Fruit fly (Drosophila melanogaster) whole organism, embryonic: Measurements from ENCODE around the gene CG17154.

Experiments
- Antp ChIP-seq: fragments of 200-800 bp; sonication (Bioruptor generic); optimal IDR thresholded peaks from 3 replicates; lab custom pipeline; 2016; ENCODE audit warnings: missing biosample characterization, missing genetic modification characterization
- Awh ChIP-seq: fragments of 200-800 bp; sonication (Bioruptor generic); IDR thresholded peaks from 2 replicates; pipeline ENCODE4, ENCODE4 v1.3.6; 2022; ENCODE audit warnings: missing biosample characterization, missing genetic modification characterization
- CG10654 ChIP-seq: fragments of 200-800 bp; sonication (Bioruptor generic); optimal IDR thresholded peaks from 2 replicates; lab custom pipeline; 2016; ENCODE audit warnings: missing biosample characterization, missing genetic modification characterization
- CG10979 ChIP-seq: fragments of 200-800 bp; sonication (Bioruptor generic); optimal IDR thresholded peaks from 2 replicates; lab custom pipeline; 2018; ENCODE audit warnings: missing biosample characterization, mild to moderate bottlenecking, missing genetic modification characterization, moderate library complexity
- CG12071 ChIP-seq: fragments of 200-800 bp; sonication (Bioruptor generic); optimal IDR thresholded peaks from 3 replicates; lab custom pipeline; 2018; ENCODE audit warnings: missing biosample characterization, mild to moderate bottlenecking, missing genetic modification characterization
- CG12104 ChIP-seq: fragments of 200-800 bp; sonication (Bioruptor generic); optimal IDR thresholded peaks from 3 replicates; lab custom pipeline; 2016; ENCODE audit warnings: missing biosample characterization, missing genetic modification characterization
- CG12659 ChIP-seq: fragments of 200-800 bp; sonication (Bioruptor generic); optimal IDR thresholded peaks from 3 replicates; lab custom pipeline; 2017; ENCODE audit warnings: mild to moderate bottlenecking, missing biosample characterization, missing genetic modification reagents, missing genetic modification characterization
- CG13123 ChIP-seq: fragments of 200-800 bp; sonication (Bioruptor generic); optimal IDR thresholded peaks from 2 replicates; lab custom pipeline; 2016; ENCODE audit warnings: missing biosample characterization, missing genetic modification characterization
- CG13424 ChIP-seq: fragments of 200-800 bp; sonication (Bioruptor generic); optimal IDR thresholded peaks from 2 replicates; lab custom pipeline; 2019; ENCODE audit warnings: missing biosample characterization, mild to moderate bottlenecking, missing genetic modification characterization, moderate library complexity
- CG15479 ChIP-seq: fragments of 200-800 bp; sonication (Bioruptor generic); optimal IDR thresholded peaks from 3 replicates; lab custom pipeline; 2019; ENCODE audit warnings: missing biosample characterization, mild to moderate bottlenecking, missing genetic modification characterization, moderate library complexity
- CG16813 ChIP-seq: fragments of 200-800 bp; sonication (Bioruptor generic); IDR thresholded peaks from 3 replicates; pipeline ENCODE4 v1.3.6; 2022; ENCODE audit warnings: missing biosample characterization, missing genetic modification characterization; ENCODE audit not compliant: partially characterized antibody
- CG16863 ChIP-seq: fragments of 200-800 bp; sonication (Bioruptor generic); optimal IDR thresholded peaks from 3 replicates; lab custom pipeline; 2016; ENCODE audit warnings: missing biosample characterization, missing genetic modification characterization
- CG1792 ChIP-seq: fragments of 200-800 bp; sonication (Bioruptor generic); optimal IDR thresholded peaks from 2 replicates; lab custom pipeline; 2016; ENCODE audit warnings: missing biosample characterization, missing genetic modification characterization
- CG1832 ChIP-seq: fragments of 200-800 bp; sonication (Bioruptor generic); optimal IDR thresholded peaks from 2 replicates; lab custom pipeline; 2017; ENCODE audit warnings: missing biosample characterization, mild to moderate bottlenecking, missing genetic modification characterization, inconsistent platforms
- CG2875 ChIP-seq: fragments of 200-800 bp; sonication (Bioruptor generic); optimal IDR thresholded peaks from 2 replicates; lab custom pipeline; 2017; ENCODE audit warnings: missing biosample characterization, mild to moderate bottlenecking, missing genetic modification characterization, missing genetic modification reagents
- CG30020 ChIP-seq: fragments of 200-800 bp; optimal IDR thresholded peaks from 2 replicates; lab custom pipeline; 2019; ENCODE audit warnings: missing biosample characterization, mild to moderate bottlenecking, missing genetic modification characterization, moderate library complexity
- CG31441 ChIP-seq: fragments of 200-800 bp; sonication (Bioruptor generic); IDR thresholded peaks from 2 replicates; pipeline ENCODE4 v1.3.6; 2022; ENCODE audit warnings: missing biosample characterization, missing genetic modification characterization
- CG3847 ChIP-seq: fragments of 200-800 bp; sonication (Bioruptor generic); IDR thresholded peaks from 2 replicates; pipeline ENCODE4 v1.3.6; 2022; ENCODE audit warnings: missing biosample characterization, missing genetic modification characterization
- CG4730 ChIP-seq: fragments of 200-800 bp; sonication (Bioruptor generic); IDR thresholded peaks from 2 replicates; pipeline ENCODE4 v1.3.6; 2022; ENCODE audit warnings: missing biosample characterization, missing genetic modification characterization
- CG6854 ChIP-seq: fragments of 200-800 bp; sonication (Bioruptor generic); optimal IDR thresholded peaks from 3 replicates; lab custom pipeline; 2017; ENCODE audit warnings: missing biosample characterization, mild to moderate bottlenecking, missing genetic modification characterization
- CG7745 ChIP-seq: fragments of 200-800 bp; sonication (Bioruptor generic); optimal IDR thresholded peaks from 2 replicates; lab custom pipeline; 2018; ENCODE audit warnings: missing biosample characterization, mild to moderate bottlenecking, missing genetic modification characterization, moderate library complexity
- CG7963 ChIP-seq: fragments of 200-800 bp; sonication (Bioruptor generic); IDR thresholded peaks from 3 replicates; pipeline ENCODE4 v1.3.6; 2022; ENCODE audit warnings: missing biosample characterization, missing genetic modification characterization; ENCODE audit not compliant: partially characterized antibody
- CG9797 ChIP-seq: fragments of 200-800 bp; sonication (Bioruptor generic); optimal IDR thresholded peaks from 3 replicates; lab custom pipeline; 2018; ENCODE audit warnings: missing biosample characterization, mild to moderate bottlenecking, missing genetic modification characterization
- Dip3 ChIP-seq: fragments of 200-800 bp; sonication (Bioruptor generic); optimal IDR thresholded peaks from 3 replicates; lab custom pipeline; 2016; ENCODE audit warnings: missing biosample characterization, missing genetic modification characterization
- Dll ChIP-seq: fragments of 200-800 bp; sonication (Bioruptor generic); IDR thresholded peaks from 4 replicates; pipeline ENCODE4 v1.3.6; 2022; ENCODE audit warnings: missing biosample characterization, missing genetic modification characterization; ENCODE audit not compliant: partially characterized antibody
- Elba2 ChIP-seq: fragments of 200-800 bp; sonication (Bioruptor generic); optimal IDR thresholded peaks from 3 replicates; lab custom pipeline; 2016; ENCODE audit warnings: missing biosample characterization, missing genetic modification characterization
- Hsf ChIP-seq: fragments of 200-800 bp; sonication (Bioruptor generic); optimal IDR thresholded peaks from 3 replicates; lab custom pipeline; 2016; ENCODE audit warnings: missing biosample characterization, missing genetic modification characterization
- Lhr ChIP-seq: fragments of 200-800 bp; sonication (Bioruptor generic); optimal IDR thresholded peaks from 3 replicates; lab custom pipeline; 2017; ENCODE audit warnings: mild to moderate bottlenecking, missing biosample characterization, missing genetic modification reagents, missing genetic modification characterization
- Nf-YB ChIP-seq: fragments of 200-800 bp; sonication (Bioruptor generic); optimal IDR thresholded peaks from 3 replicates; lab custom pipeline; 2019; ENCODE audit warnings: missing biosample characterization, mild to moderate bottlenecking, missing genetic modification characterization, moderate library complexity
- NfI ChIP-seq: fragments of 200-800 bp; sonication (Bioruptor generic); optimal IDR thresholded peaks from 3 replicates; lab custom pipeline; 2018; ENCODE audit warnings: missing biosample characterization, mild to moderate bottlenecking, missing genetic modification characterization, moderate library complexity
- ap ChIP-seq: fragments of 200-800 bp; sonication (Bioruptor generic); IDR thresholded peaks from 2 replicates; pipeline ENCODE4 v1.3.6; 2022; ENCODE audit warnings: missing biosample characterization, missing genetic modification characterization
- cas ChIP-seq: fragments of 200-800 bp; sonication (Bioruptor generic); IDR thresholded peaks from 2 replicates; pipeline ENCODE4 v1.3.6; 2022; ENCODE audit warnings: missing biosample characterization, missing genetic modification characterization
- cg ChIP-seq: fragments of 200-800 bp; sonication (Bioruptor generic); optimal IDR thresholded peaks from 3 replicates; lab custom pipeline; 2019; ENCODE audit warnings: missing biosample characterization, mild to moderate bottlenecking, missing genetic modification characterization, moderate library complexity
- ci ChIP-seq: fragments of 200-800 bp; sonication (Bioruptor generic); IDR thresholded peaks from 3 replicates; pipeline ENCODE4 v1.3.6; 2022; ENCODE audit warnings: missing biosample characterization, missing genetic modification characterization
- emc ChIP-seq: fragments of 200-800 bp; sonication (Bioruptor generic); optimal IDR thresholded peaks from 2 replicates; lab custom pipeline; 2016; ENCODE audit warnings: missing biosample characterization, missing genetic modification characterization
- fd3F ChIP-seq: fragments of 200-800 bp; sonication (Bioruptor generic); optimal IDR thresholded peaks from 2 replicates; lab custom pipeline; 2018; ENCODE audit warnings: missing biosample characterization, mild to moderate bottlenecking, missing genetic modification characterization, moderate library complexity
- gro ChIP-seq: fragments of 200-800 bp; sonication (Bioruptor generic); optimal IDR thresholded peaks from 2 replicates; lab custom pipeline; 2016; ENCODE audit warnings: missing biosample characterization, missing genetic modification characterization
- gsb ChIP-seq: fragments of 200-800 bp; sonication (Bioruptor generic); IDR thresholded peaks from 2 replicates; pipeline ENCODE4 v1.3.6; 2022; ENCODE audit warnings: missing biosample characterization, missing genetic modification characterization
- hkb ChIP-seq, 2 experiments: fragments of 200-800 bp in 1 of 2; fragments of >200 bp in 1 of 2; sonication (Bioruptor generic) in 1 of 2; IDR thresholded peaks in 1 of 2; optimal IDR thresholded peaks in 1 of 2; 2 replicates each; pipeline versions ENCODE4 v1.3.6 to Lab custom; 2017 to 2022; ENCODE audit warnings: missing biosample characterization in 1 of 2, missing genetic modification characterization in 1 of 2
- kah ChIP-seq: fragments of 200-800 bp; sonication (Bioruptor generic); optimal IDR thresholded peaks from 2 replicates; lab custom pipeline; 2018; ENCODE audit warnings: missing biosample characterization, mild to moderate bottlenecking, missing genetic modification characterization
- knrl ChIP-seq: fragments of 200-800 bp; sonication (Bioruptor generic); IDR thresholded peaks from 3 replicates; pipeline ENCODE4 v1.3.6; 2022; ENCODE audit warnings: missing biosample characterization, missing genetic modification characterization; ENCODE audit not compliant: partially characterized antibody
- lov ChIP-seq, 2 experiments: fragments of 200-800 bp in 1 of 2; fragments of >200 bp in 1 of 2; sonication (Bioruptor generic) in 1 of 2; IDR thresholded peaks in 1 of 2; optimal IDR thresholded peaks in 1 of 2; 2 replicates in 1 of 2; 3 replicates in 1 of 2; pipeline versions ENCODE4 v1.3.6 to Lab custom; 2017 to 2022; ENCODE audit warnings: missing biosample characterization in 1 of 2, missing genetic modification characterization in 1 of 2
- otp ChIP-seq: fragments of 200-800 bp; sonication (Bioruptor generic); IDR thresholded peaks from 3 replicates; pipeline ENCODE4, ENCODE4 v1.3.6; 2022; ENCODE audit warnings: missing biosample characterization, missing genetic modification characterization
- p53 ChIP-seq: fragments of 200-800 bp; sonication (Bioruptor generic); optimal IDR thresholded peaks from 2 replicates; lab custom pipeline; 2016; ENCODE audit warnings: missing biosample characterization, missing genetic modification characterization
- phol ChIP-seq: fragments of 200-800 bp; sonication (Bioruptor generic); optimal IDR thresholded peaks from 3 replicates; lab custom pipeline; 2018; ENCODE audit warnings: missing biosample characterization, mild to moderate bottlenecking, missing genetic modification characterization, moderate library complexity
- salm ChIP-seq: fragments of 200-800 bp; sonication (Bioruptor generic); optimal IDR thresholded peaks from 2 replicates; lab custom pipeline; 2018; ENCODE audit warnings: missing biosample characterization, mild to moderate bottlenecking, missing genetic modification characterization
- so ChIP-seq: fragments of 200-800 bp; sonication (Bioruptor generic); IDR thresholded peaks from 3 replicates; pipeline ENCODE4 v1.3.6; 2022; ENCODE audit warnings: missing biosample characterization, missing genetic modification characterization
- zf30C ChIP-seq: fragments of 200-800 bp; sonication (Bioruptor generic); optimal IDR thresholded peaks from 3 replicates; lab custom pipeline; 2018; ENCODE audit warnings: missing biosample characterization, mild to moderate bottlenecking, missing genetic modification characterization
- zfh2 ChIP-seq: fragments of 200-800 bp; sonication (Bioruptor generic); optimal IDR thresholded peaks from 2 replicates; lab custom pipeline; 2016; ENCODE audit warnings: missing biosample characterization, missing genetic modification characterization

The CG17154 gene

dm6 chr3L:12131918-12132317 is 43.5 kb downstream of the CG17154 start, which contains the start of gene DEF8 (continued):
- TF ChIP-seq ci (peak; percentile 89), Dip3 (peak; percentile 34), CG13123 (GFP tag; lab: Kevin White, UChicago) (peak; percentile 38), CG1832 (no peak), zf30C (GFP tag; lab: Kevin White, UChicago) (peak; percentile 97), CG13424 (tag; lab: Kevin White, UChicago) (peak; percentile 87), CG3847 (GFP tag; lab: Robert Waterston, UW) (peak; percentile 71), CG10654 (GFP tag; lab: Kevin White, UChicago) (peak; percentile 77), gsb (GFP tag; lab: Robert Waterston, UW) (peak; percentile 60), knrl (peak; percentile 60; the same call in 2 of the 3 replicates), CG9797 (peak; percentile 31), phol (tag; lab: Kevin White, UChicago) (peak; percentile 91), Dll (GFP tag; lab: Robert Waterston, UW) (peak; percentile 49; the same call in 1 of the 4 replicates), ap (GFP tag; lab: Robert Waterston, UW) (peak; percentile 87), CG1792 (GFP tag; lab: Kevin White, UChicago) (no peak), Nf-YB (peak; percentile 74), Awh (peak; percentile 90), NfI (GFP tag; lab: Kevin White, UChicago) (peak; percentile 77), CG30020 (tag; lab: Kevin White, UChicago) (peak; percentile 69), Antp (peak; percentile 52), cg (GFP tag; lab: Kevin White, UChicago) (no peak), so (peak; percentile 75; the same call in 2 of the 3 replicates), CG7963 (no peak), CG2875 (peak; percentile 56), gro (GFP tag; lab: Kevin White, UChicago) (peak; percentile 36), Hsf (peak; percentile 59), kah (GFP tag; lab: Kevin White, UChicago) (peak; percentile 100), otp (GFP tag; lab: Robert Waterston, UW) (peak; percentile 65; the same call in 1 of the 3 replicates), CG31441 (GFP tag; lab: Robert Waterston, UW) (peak; percentile 90), emc (GFP tag; lab: Kevin White, UChicago) (no peak), CG4730 (GFP tag; lab: Robert Waterston, UW) (peak; percentile 82), CG12659 (GFP tag; lab: Kevin White, UChicago) (peak; percentile 87), p53 (GFP tag; lab: Kevin White, UChicago) (no peak), CG16863 (peak; percentile 45), hkb (optimal IDR thresholded peaks at IDR 0.05; lab: Kevin White, UChicago) (no peak), hkb (GFP tag; IDR thresholded peaks at IDR 0.05; lab: Robert Waterston, UW) (peak; percentile 89), CG16813 (peak; percentile 41; the same call in 1 of the 3 replicates), fd3F (GFP tag; lab: Kevin White, UChicago) (peak; percentile 77), CG7745 (tag; lab: Kevin White, UChicago) (peak; percentile 18), CG12071 (GFP tag; lab: Kevin White, UChicago) (no peak), salm (tag; lab: Kevin White, UChicago) (peak; percentile 61), Elba2 (GFP tag; lab: Kevin White, UChicago) (no peak), CG15479 (GFP tag; lab: Kevin White, UChicago) (no peak), zfh2 (GFP tag; lab: Kevin White, UChicago) (peak; percentile 2), Lhr (GFP tag; lab: Kevin White, UChicago) (peak; percentile 64), lov (optimal IDR thresholded peaks at IDR 0.05; lab: Kevin White, UChicago) (no peak), lov (GFP tag; IDR thresholded peaks at IDR 0.05; lab: Robert Waterston, UW) (peak; percentile 64; the same call in 2 of the 3 replicates), CG10979 (tag; lab: Kevin White, UChicago) (peak; percentile 92), CG12104 (GFP tag; lab: Kevin White, UChicago) (peak; percentile 76), cas (no peak), CG6854 (GFP tag; lab: Kevin White, UChicago) (peak; percentile 64)
